Worm (Caenorhabditis elegans) whole organism, late embryonic: ENCODE results near the gene T05E12.8.

Experiments
- elt-4 ChIP-seq: sonication (generic microtip); optimal IDR thresholded peaks from 2 replicates; lab custom pipeline; 2016; ENCODE audit warnings: missing genetic modification characterization, missing compliant biosample characterization
- pha-4 ChIP-seq: fragments of 150-350 bp; optimal IDR thresholded peaks from 2 replicates; lab custom pipeline; 2018; ENCODE audit warnings: missing biosample characterization, missing genetic modification reagents, missing genetic modification characterization
- sox-2 ChIP-seq: fragments of 200-800 bp; sonication (Bioruptor generic); IDR thresholded peaks from 2 replicates; pipeline ENCODE4 v1.3.6; 2022; ENCODE audit warnings: missing genetic modification reagents, missing genetic modification characterization, missing compliant biosample characterization

DNA sequence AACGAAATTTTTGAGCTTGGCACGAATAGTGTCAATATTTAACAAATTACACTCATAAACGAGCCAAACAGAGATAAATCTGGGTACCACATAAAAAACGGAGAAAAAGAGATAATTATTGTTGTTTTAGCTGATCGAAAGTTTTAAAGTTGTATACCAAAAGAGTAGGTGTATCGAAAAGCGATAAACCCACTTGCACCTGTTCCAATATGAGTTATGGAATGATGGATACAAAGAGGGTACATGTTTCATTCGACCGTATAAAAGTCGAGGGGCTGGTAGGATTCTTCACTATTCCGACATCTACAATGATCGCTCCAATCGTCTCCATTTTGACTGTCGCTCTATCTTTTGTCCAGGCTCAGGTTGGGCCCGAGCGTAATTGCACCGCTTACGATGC lies 23.3 kb downstream of the T05E12.8 start, which contains the start of gene ZK218.1:
- TF ChIP-seq pha-4 = no peak
- TF ChIP-seq elt-4 (tag; lab: Kevin White, UChicago) = no peak
- TF ChIP-seq sox-2 (GFP tag; lab: Robert Waterston, UW) = no peak
